Worm (Caenorhabditis elegans) whole organism, L3 larva: ENCODE measurements around the gene kcc-1.

Experiments
- R02D3.7 ChIP-seq: fragments of 150-350 bp; optimal IDR thresholded peaks from 2 replicates; lab custom pipeline; 2014; ENCODE audit warnings: missing biosample characterization, missing genetic modification characterization
- ama-1 ChIP-seq: fragments of 150-350 bp; optimal IDR thresholded peaks from 2 replicates; lab custom pipeline; 2018
- ceh-28 ChIP-seq: fragments of 150-350 bp; optimal IDR thresholded peaks from 2 replicates; lab custom pipeline; 2014; ENCODE audit warnings: missing biosample characterization, missing genetic modification reagents, missing genetic modification characterization
- ceh-82 ChIP-seq: fragments of 150-350 bp; optimal IDR thresholded peaks from 2 replicates; lab custom pipeline; 2014; ENCODE audit warnings: missing biosample characterization, missing genetic modification characterization
- ceh-9 ChIP-seq: sonication (generic microtip); optimal IDR thresholded peaks from 2 replicates; lab custom pipeline; 2018; ENCODE audit warnings: missing biosample characterization, missing genetic modification characterization
- daf-12 ChIP-seq: fragments of 150-350 bp; optimal IDR thresholded peaks from 2 replicates; lab custom pipeline; 2014; ENCODE audit warnings: missing biosample characterization, missing genetic modification reagents, missing genetic modification characterization
- egl-27 ChIP-seq: sonication (generic microtip); optimal IDR thresholded peaks from 4 replicates; lab custom pipeline; 2017; ENCODE audit warnings: missing biosample characterization, missing genetic modification reagents, missing genetic modification characterization
- egl-5 ChIP-seq: fragments of 150-350 bp; optimal IDR thresholded peaks from 2 replicates; lab custom pipeline; 2017; ENCODE audit warnings: missing biosample characterization, missing genetic modification reagents, missing genetic modification characterization, inconsistent platforms
- elt-2 ChIP-seq: sonication (generic microtip); optimal IDR thresholded peaks from 2 replicates; lab custom pipeline; 2016; ENCODE audit warnings: missing genetic modification reagents, mild to moderate bottlenecking, missing genetic modification characterization, missing compliant biosample characterization
- fkh-10 ChIP-seq: sonication (generic microtip); optimal IDR thresholded peaks from 2 replicates; lab custom pipeline; 2017; ENCODE audit warnings: missing biosample characterization, missing genetic modification reagents, missing genetic modification characterization
- fkh-2 ChIP-seq: fragments of 150-350 bp; optimal IDR thresholded peaks from 2 replicates; lab custom pipeline; 2014; ENCODE audit warnings: missing biosample characterization, missing genetic modification reagents, missing genetic modification characterization
- fos-1 ChIP-seq: fragments of 150-350 bp; optimal IDR thresholded peaks from 2 replicates; lab custom pipeline; 2014; ENCODE audit warnings: missing biosample characterization, missing genetic modification characterization
- hmg-11 ChIP-seq: sonication (generic microtip); optimal IDR thresholded peaks from 2 replicates; lab custom pipeline; 2016; ENCODE audit warnings: missing genetic modification characterization, missing compliant biosample characterization
- jun-1 ChIP-seq: fragments of 150-350 bp; optimal IDR thresholded peaks from 2 replicates; lab custom pipeline; 2014; ENCODE audit warnings: missing biosample characterization, missing genetic modification reagents, missing genetic modification characterization
- lin-15B ChIP-seq: fragments of 150-350 bp; optimal IDR thresholded peaks from 2 replicates; lab custom pipeline; 2014; ENCODE audit warnings: missing biosample characterization, missing genetic modification characterization
- lin-39 ChIP-seq: fragments of 150-350 bp; optimal IDR thresholded peaks from 2 replicates; lab custom pipeline; 2018; ENCODE audit warnings: missing biosample characterization, missing genetic modification reagents, missing genetic modification characterization
- lsy-12 ChIP-seq: sonication (generic microtip); optimal IDR thresholded peaks from 2 replicates; lab custom pipeline; 2016; ENCODE audit warnings: mild to moderate bottlenecking, missing genetic modification characterization, missing compliant biosample characterization
- mml-1 ChIP-seq: fragments of 150-350 bp; sonication (generic microtip); optimal IDR thresholded peaks from 3 replicates; lab custom pipeline; 2014; ENCODE audit warnings: missing biosample characterization, missing genetic modification characterization
- nfya-1 ChIP-seq: sonication (generic microtip); optimal IDR thresholded peaks from 2 replicates; lab custom pipeline; 2017; ENCODE audit warnings: missing genetic modification characterization, mild to moderate bottlenecking, missing compliant biosample characterization, antibody characterized with exemption, moderate library complexity; ENCODE audit not compliant: insufficient read depth
- nhr-23 ChIP-seq: fragments of 150-350 bp; optimal IDR thresholded peaks from 2 replicates; lab custom pipeline; 2014; ENCODE audit warnings: missing biosample characterization, missing genetic modification reagents, missing genetic modification characterization
- nhr-237 ChIP-seq: fragments of 150-350 bp; optimal IDR thresholded peaks from 2 replicates; lab custom pipeline; 2014; ENCODE audit warnings: missing biosample characterization, missing genetic modification characterization
- nhr-28 ChIP-seq: fragments of 150-350 bp; optimal IDR thresholded peaks from 2 replicates; lab custom pipeline; 2014; ENCODE audit warnings: missing biosample characterization, missing genetic modification characterization
- nhr-43 ChIP-seq: sonication (generic microtip); optimal IDR thresholded peaks from 2 replicates; lab custom pipeline; 2016; ENCODE audit warnings: mild to moderate bottlenecking, missing genetic modification characterization, missing compliant biosample characterization; ENCODE audit not compliant: poor library complexity, severe bottlenecking
- nhr-76 ChIP-seq: fragments of 150-350 bp; sonication (generic microtip); optimal IDR thresholded peaks from 5 replicates; lab custom pipeline; 2014; ENCODE audit warnings: missing biosample characterization, missing genetic modification characterization
- nhr-77 ChIP-seq: fragments of 150-350 bp; optimal IDR thresholded peaks from 2 replicates; lab custom pipeline; 2014; ENCODE audit warnings: missing biosample characterization, missing genetic modification characterization
- pha-4 ChIP-seq: fragments of 150-350 bp; optimal IDR thresholded peaks from 2 replicates; lab custom pipeline; 2014; ENCODE audit warnings: missing biosample characterization, missing genetic modification reagents, missing genetic modification characterization
- pqm-1 ChIP-seq: fragments of 150-350 bp; optimal IDR thresholded peaks from 2 replicates; lab custom pipeline; 2017; ENCODE audit warnings: missing biosample characterization, missing genetic modification characterization, inconsistent platforms
- sea-2 ChIP-seq: fragments of 150-350 bp; sonication (generic microtip); optimal IDR thresholded peaks from 4 replicates; lab custom pipeline; 2014; ENCODE audit warnings: missing biosample characterization, missing genetic modification reagents, missing genetic modification characterization
- skn-1 ChIP-seq: fragments of 150-350 bp; optimal IDR thresholded peaks from 2 replicates; lab custom pipeline; 2014; ENCODE audit warnings: missing biosample characterization, missing genetic modification characterization
- tbx-2 ChIP-seq: sonication (generic microtip); optimal IDR thresholded peaks from 2 replicates; lab custom pipeline; 2016; ENCODE audit warnings: mild to moderate bottlenecking, missing genetic modification characterization, missing compliant biosample characterization
- unc-39 ChIP-seq: sonication (generic microtip); optimal IDR thresholded peaks from 4 replicates; lab custom pipeline; 2017; ENCODE audit warnings: missing biosample characterization, missing genetic modification characterization
- unc-62 ChIP-seq: fragments of 150-350 bp; sonication (generic microtip); optimal IDR thresholded peaks from 4 replicates; lab custom pipeline; 2014; ENCODE audit warnings: missing biosample characterization, missing genetic modification reagents, missing genetic modification characterization
- zag-1 ChIP-seq: fragments of 150-350 bp; optimal IDR thresholded peaks from 2 replicates; lab custom pipeline; 2014; ENCODE audit warnings: missing biosample characterization, missing genetic modification characterization
- ztf-11 ChIP-seq: fragments of 150-350 bp; optimal IDR thresholded peaks from 2 replicates; lab custom pipeline; 2014; ENCODE audit warnings: missing biosample characterization, missing genetic modification characterization
- ztf-4 ChIP-seq: fragments of 150-350 bp; optimal IDR thresholded peaks from 2 replicates; lab custom pipeline; 2014; ENCODE audit warnings: missing biosample characterization, missing genetic modification characterization

kcc-1 gene

DNA sequence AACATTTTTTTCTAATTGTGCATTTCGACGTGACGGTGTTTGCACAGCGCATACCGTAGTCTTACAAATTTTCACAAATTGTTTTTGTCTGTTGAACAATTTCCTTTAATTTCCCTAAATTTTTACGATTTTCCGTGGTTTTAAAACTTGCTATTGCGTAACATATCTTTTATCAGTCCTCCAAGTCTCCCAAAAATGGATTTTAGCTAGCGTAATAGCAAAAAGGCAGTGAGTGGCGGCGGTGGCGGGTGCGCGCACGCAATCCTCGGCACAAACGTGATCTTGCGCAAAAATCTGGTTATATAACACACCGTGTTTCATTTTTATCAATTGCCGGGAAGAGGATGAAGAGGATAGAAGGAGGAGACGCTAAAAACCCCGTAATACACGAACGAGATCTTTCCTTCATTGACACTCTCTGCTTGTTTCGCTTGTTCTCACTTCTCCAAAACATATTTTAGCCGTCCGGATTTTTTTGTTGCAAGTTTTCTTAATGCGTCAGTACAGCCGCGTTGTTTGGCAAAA lies 30.2 kb downstream of the kcc-1 start:
- TF ChIP-seq nhr-43 (tag; lab: Kevin White, UChicago) (peak; percentile 56), egl-27 (tag; lab: Kevin White, UChicago) (no peak), nhr-23 (tag; lab: Kevin White, UChicago) (peak; percentile 34), lin-15B (no peak)

DNA sequence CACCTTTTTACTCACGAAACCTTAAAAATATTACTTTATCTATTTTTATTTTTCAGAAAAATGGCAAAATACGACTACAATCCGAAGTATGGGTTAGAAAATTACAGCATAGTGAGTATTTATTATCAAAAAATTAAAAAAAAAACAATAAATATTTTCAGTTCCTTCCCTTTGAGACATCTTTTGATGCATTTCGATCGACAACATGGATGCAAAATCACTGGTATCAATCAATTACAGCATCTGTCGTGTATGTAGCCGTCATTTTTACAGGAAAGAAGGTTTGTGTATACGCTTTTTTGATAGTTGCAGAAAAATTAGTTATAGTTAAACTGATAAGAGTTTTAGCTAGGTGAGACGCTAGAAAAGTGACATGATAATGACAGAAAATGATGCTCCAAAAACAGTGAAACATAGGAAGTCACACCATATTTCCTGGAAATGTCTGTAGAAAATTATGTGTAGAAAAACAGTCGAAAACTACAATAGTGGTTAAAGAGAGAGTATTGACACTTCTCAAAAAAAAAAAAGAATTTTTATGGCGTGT lies 31.7 kb downstream of the kcc-1 start, which contains the start of gene elo-3:
Gene elo-3 (plus strand): TSS at position 51 of the 547 bp plus-strand sequence.
- TF ChIP-seq jun-1 (tag; lab: Kevin White, UChicago): no peak
- TF ChIP-seq skn-1 (tag; lab: Kevin White, UChicago): no peak
- peak; percentile 9 for TF ChIP-seq pha-4
- TF ChIP-seq elt-2: peak; percentile 63
- no peak for TF ChIP-seq lsy-12 (tag; lab: Kevin White, UChicago)
- TF ChIP-seq pqm-1 (tag; lab: Kevin White, UChicago): peak; percentile 51
- TF ChIP-seq egl-5 (tag; lab: Kevin White, UChicago): no peak

DNA sequence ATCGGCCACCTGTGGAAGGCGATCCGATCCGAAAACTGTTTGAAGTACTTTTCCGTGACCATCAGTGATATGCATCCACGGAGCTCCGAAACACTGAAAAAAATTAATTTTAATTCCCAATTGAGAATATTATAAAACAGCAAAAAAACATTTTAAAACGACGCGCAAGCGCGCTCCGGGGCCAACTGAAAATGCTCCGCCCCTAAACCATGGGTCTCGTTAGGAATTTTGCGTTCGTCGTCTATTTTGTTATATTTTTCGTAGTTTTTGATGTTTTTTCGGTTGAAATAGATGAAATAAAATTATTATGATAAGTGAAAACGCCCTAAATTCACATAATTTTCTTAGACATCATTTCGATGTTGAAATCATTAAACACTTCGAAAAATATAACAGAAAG lies 34.5 kb downstream of the kcc-1 start:
- TF ChIP-seq unc-62 (GFP tag; lab: Kevin White, UChicago): peak; percentile 48
- no peak for TF ChIP-seq fkh-10 (GFP tag; lab: Kevin White, UChicago)
- no peak for TF ChIP-seq ceh-9 (tag; lab: Kevin White, UChicago)
- TF ChIP-seq, all 47 proteins: peak for 1

DNA sequence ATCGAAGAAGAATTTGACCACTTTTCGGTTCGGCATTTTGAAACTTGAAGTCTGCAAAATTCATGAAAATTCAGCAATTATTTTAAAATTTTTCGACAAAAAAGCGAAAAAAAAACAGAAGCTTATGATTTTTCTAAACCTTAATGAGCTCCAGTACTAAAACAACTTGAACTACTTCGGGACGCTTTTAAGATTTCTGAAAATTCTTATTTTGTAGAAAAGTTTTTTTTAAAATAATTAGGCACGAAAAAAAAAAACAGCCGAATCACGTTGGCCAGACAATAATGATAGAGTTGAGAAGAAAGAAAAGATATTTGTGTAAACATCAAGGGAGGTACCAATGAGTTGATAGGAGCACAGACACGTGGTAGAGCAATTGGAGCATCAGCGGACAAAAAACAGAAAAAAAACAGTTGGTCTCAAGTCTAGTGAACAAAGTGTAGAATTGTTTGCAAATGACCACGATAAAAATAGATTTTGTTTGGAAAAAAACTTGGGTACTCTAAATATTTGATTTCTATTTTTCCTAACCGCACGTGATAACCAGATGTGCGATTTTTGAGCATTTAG lies 36.2 kb downstream of the kcc-1 start, which contains the start of gene gstk-2:
Gene gstk-2 (minus strand): TSS at position 51 of the 570 bp plus-strand sequence.
- TF ChIP-seq lin-39 (tag; lab: Kevin White, UChicago): peak; percentile 5
- no peak for TF ChIP-seq ceh-28 (tag; lab: Kevin White, UChicago)
- peak; percentile 2 for TF ChIP-seq egl-5 (tag; lab: Kevin White, UChicago)
- TF ChIP-seq nhr-43 (tag; lab: Kevin White, UChicago): no peak
- no peak for TF ChIP-seq lin-15B
- TF ChIP-seq hmg-11 (tag; lab: Kevin White, UChicago): no peak
- no peak for TF ChIP-seq fos-1
- no peak for TF ChIP-seq R02D3.7 (tag; lab: Kevin White, UChicago)
- TF ChIP-seq tbx-2 (tag; lab: Kevin White, UChicago): no peak
- TF ChIP-seq daf-12 (tag; lab: Kevin White, UChicago): no peak
- TF ChIP-seq nfya-1: peak; percentile 45
- TF ChIP-seq nhr-77 (tag; lab: Kevin White, UChicago): no peak
- no peak for TF ChIP-seq fkh-2 (tag; lab: Kevin White, UChicago)
- TF ChIP-seq nhr-28 (tag; lab: Kevin White, UChicago): no peak
- TF ChIP-seq ceh-9 (tag; lab: Kevin White, UChicago): no peak
- TF ChIP-seq ama-1: no peak
- TF ChIP-seq nhr-76: no peak
- no peak for TF ChIP-seq egl-27 (tag; lab: Kevin White, UChicago)
- no peak for TF ChIP-seq ceh-82 (tag; lab: Kevin White, UChicago)
- TF ChIP-seq ztf-11 (tag; lab: Kevin White, UChicago): no peak
- no peak for TF ChIP-seq unc-39 (tag; lab: Kevin White, UChicago)
- TF ChIP-seq ztf-4 (tag; lab: Kevin White, UChicago): no peak
- no peak for TF ChIP-seq zag-1 (tag; lab: Kevin White, UChicago)
- peak; percentile 90 for TF ChIP-seq pha-4
- no peak for TF ChIP-seq jun-1 (tag; lab: Kevin White, UChicago)
- TF ChIP-seq mml-1 (tag; lab: Kevin White, UChicago): no peak
- no peak for TF ChIP-seq nhr-237
- no peak for TF ChIP-seq sea-2 (GFP tag; lab: Kevin White, UChicago)
